Worm (Caenorhabditis elegans): ENCODE measurements around the gene F14H3.4.

- no peak for TF ChIP-seq nhr-12 (tag; optimal IDR thresholded peaks at IDR 0.05)
- no peak for TF ChIP-seq zag-1 (tag; optimal IDR thresholded peaks at IDR 0.05)
- no peak for TF ChIP-seq elt-3 (tag; optimal IDR thresholded peaks at IDR 0.05)
- no peak for TF ChIP-seq aly-2 (tag; optimal IDR thresholded peaks at IDR 0.05)
- TF ChIP-seq dmd-4 (tag; optimal IDR thresholded peaks at IDR 0.05), result no peak
- no peak for TF ChIP-seq ama-1 (optimal IDR thresholded peaks at IDR 0.05)
- TF ChIP-seq ztf-4 (tag; optimal IDR thresholded peaks at IDR 0.05), result no peak
- no peak for TF ChIP-seq nhr-6 (tag; optimal IDR thresholded peaks at IDR 0.05)
- no peak for TF ChIP-seq nhr-237 (tag; optimal IDR thresholded peaks at IDR 0.05)
- no peak for TF ChIP-seq R02D3.7 (tag; optimal IDR thresholded peaks at IDR 0.05)
- no peak for TF ChIP-seq sma-9 (GFP tag; optimal IDR thresholded peaks at IDR 0.05)
- no peak for TF ChIP-seq sma-9 (tag; optimal IDR thresholded peaks at IDR 0.05)
- no peak for TF ChIP-seq nhr-77 (tag; optimal IDR thresholded peaks at IDR 0.05)
- no peak for TF ChIP-seq nhr-21 (tag; optimal IDR thresholded peaks at IDR 0.05)
- TF ChIP-seq lsy-2 (tag; optimal IDR thresholded peaks at IDR 0.05), result no peak
These were observed 13.5 kb downstream of the F14H3.4 start for ce11 chrV:16041412-16041811.
